Fruit fly (Drosophila melanogaster) ovary, adult (tissue): ENCODE results near the gene Roc1a.

Experiments used
- CG17801 ChIP-seq: fragments of 200-800 bp; optimal IDR thresholded peaks from 2 replicates; lab custom pipeline; 2019; ENCODE audit warnings: missing biosample characterization, mild to moderate bottlenecking, missing genetic modification characterization, moderate library complexity; ENCODE audit not compliant: partially characterized antibody

Roc1a gene

dm6 chrX:647056-647627, at the start of gene Roc1a:
TSS of gene Roc1a (plus strand) at chrX:647304.
- TF ChIP-seq CG17801: no peak

- TF ChIP-seq CG17801: no peak
These were observed 48.6 kb upstream of the Roc1a start for dm6 chrX:598322-599057.

- no peak for TF ChIP-seq CG17801
These were observed 47.4 kb upstream of the Roc1a start for dm6 chrX:599727-600126.

dm6 chrX:601984-602383, 45.1 kb upstream of the Roc1a start:
- TF ChIP-seq CG17801: no peak

- no peak for TF ChIP-seq CG17801
These were observed 37.1 kb upstream of the Roc1a start for dm6 chrX:610048-610447.

dm6 chrX:616761-617476, 30.2 kb upstream of the Roc1a start:
- TF ChIP-seq CG17801: no peak

- TF ChIP-seq CG17801: no peak
These were observed 29.7 kb upstream of the Roc1a start for dm6 chrX:617477-617795.

dm6 chrX:618583-618982, 28.5 kb upstream of the Roc1a start:
- peak; percentile 48 for TF ChIP-seq CG17801

- no peak for TF ChIP-seq CG17801
These were observed 27.6 kb upstream of the Roc1a start for dm6 chrX:619220-620101.

dm6 chrX:620102-620430, 27.0 kb upstream of the Roc1a start, which contains the start of gene spdi:
TSS of gene spdi (minus strand) at chrX:620195.
- no peak for TF ChIP-seq CG17801

- TF ChIP-seq CG17801: peak; percentile 5
These were observed 26.0 kb upstream of the Roc1a start, which contains the start of the genes CG13365 and Vsp37A for dm6 chrX:621132-621555. TSS of gene CG13365 (minus strand) at chrX:621215. TSS of gene Vsp37A (plus strand) at chrX:621530.

- no peak for TF ChIP-seq CG17801
These were observed 23.7 kb upstream of the Roc1a start, which contains the start of gene CG13369 for dm6 chrX:623357-623756. TSS of gene CG13369 (plus strand) at chrX:623468.

- peak; percentile 37 for TF ChIP-seq CG17801
These were observed 21.9 kb upstream of the Roc1a start, which contains the start of the genes CG13364 and Hinfp for dm6 chrX:625157-625627. TSS of gene CG13364 (minus strand) at chrX:625203. TSS of gene Hinfp (plus strand) at chrX:625542.

dm6 chrX:629239-629821, 17.8 kb upstream of the Roc1a start, which contains the start of the genes RpL36 and Mybbp1A:
TSS of gene RpL36 (minus strand) at chrX:629483.
TSS of gene Mybbp1A (plus strand) at chrX:629773.
- peak; percentile 49 for TF ChIP-seq CG17801

- TF ChIP-seq CG17801: peak; percentile 55
These were observed 11.5 kb upstream of the Roc1a start, which contains the start of gene Dredd for dm6 chrX:635495-636142. TSS of gene Dredd (minus strand) at chrX:635545.
